Worm (Caenorhabditis elegans): ENCODE results near the gene F57B1.6.

DNA sequence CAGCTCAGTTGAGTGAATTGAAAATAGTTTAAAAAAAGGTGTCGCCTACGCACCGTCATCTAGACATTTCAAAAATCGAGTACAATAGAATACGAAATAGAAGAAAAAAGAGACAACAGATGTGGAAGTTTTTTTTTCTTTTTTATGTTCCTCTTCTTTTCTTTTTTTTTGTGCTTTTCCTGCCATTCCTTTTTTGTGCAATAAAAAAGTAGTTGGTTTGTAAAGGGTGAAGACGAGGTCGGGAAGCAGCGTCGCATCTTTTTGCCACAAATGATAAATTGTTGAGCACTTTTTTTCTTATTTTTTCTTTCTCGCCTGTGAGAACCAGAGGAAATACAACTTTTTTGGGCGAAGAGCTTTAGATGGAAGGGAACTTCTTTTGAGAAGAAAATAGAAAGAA, 2.9 kb upstream of the F57B1.6 start:
- no peak for TF ChIP-seq ztf-11 (tag; optimal IDR thresholded peaks at IDR 0.05)
- no peak for TF ChIP-seq unc-62 (GFP tag; optimal IDR thresholded peaks at IDR 0.05)
- TF ChIP-seq pha-4 (tag; optimal IDR thresholded peaks at IDR 0.05) = no peak
- no peak for TF ChIP-seq zag-1 (tag; optimal IDR thresholded peaks at IDR 0.05)
- TF ChIP-seq nhr-237 (tag; optimal IDR thresholded peaks at IDR 0.05) = no peak
- peak; percentile 10 for TF ChIP-seq fkh-10 (GFP tag; optimal IDR thresholded peaks at IDR 0.05)
- TF ChIP-seq nhr-28 (tag; optimal IDR thresholded peaks at IDR 0.05) = no peak
- no peak for TF ChIP-seq lin-15B (tag; optimal IDR thresholded peaks at IDR 0.05)
- TF ChIP-seq ceh-28 (tag; optimal IDR thresholded peaks at IDR 0.05) = no peak

Data from whole organism, L3 larva.